Fruit fly (Drosophila melanogaster) whole organism, embryonic: ENCODE results near the gene holn1.

ENCODE experiments used
- Atf-2 ChIP-seq: fragments of 200-800 bp; sonication (Bioruptor generic); optimal IDR thresholded peaks from 2 replicates; lab custom pipeline; 2016; ENCODE audit warnings: missing biosample characterization, missing genetic modification characterization
- Bdp1 ChIP-seq: fragments of 200-800 bp; sonication (Bioruptor generic); optimal IDR thresholded peaks from 3 replicates; lab custom pipeline; 2016; ENCODE audit warnings: missing biosample characterization, missing genetic modification characterization
- CG10543 ChIP-seq: fragments of 200-800 bp; sonication (Bioruptor generic); optimal IDR thresholded peaks from 3 replicates; lab custom pipeline; 2017; ENCODE audit warnings: missing biosample characterization, mild to moderate bottlenecking, missing genetic modification characterization, moderate library complexity
- CG11456 ChIP-seq: fragments of 200-800 bp; sonication (Bioruptor generic); IDR thresholded peaks from 3 replicates; pipeline ENCODE4 v1.3.6; 2022; ENCODE audit warnings: missing biosample characterization, missing genetic modification characterization
- CG12219 ChIP-seq: fragments of 200-800 bp; sonication (Bioruptor generic); optimal IDR thresholded peaks from 3 replicates; lab custom pipeline; 2018; ENCODE audit warnings: missing biosample characterization, mild to moderate bottlenecking, missing genetic modification characterization
- CG13624 ChIP-seq: fragments of 200-800 bp; sonication (Bioruptor generic); optimal IDR thresholded peaks from 2 replicates; lab custom pipeline; 2016; ENCODE audit warnings: missing biosample characterization, missing genetic modification characterization
- CG13894 ChIP-seq: fragments of 200-800 bp; sonication (Bioruptor generic); optimal IDR thresholded peaks from 3 replicates; lab custom pipeline; 2018; ENCODE audit warnings: missing biosample characterization, mild to moderate bottlenecking, missing genetic modification characterization, moderate library complexity
- CG14014 ChIP-seq: fragments of 200-800 bp; sonication (Bioruptor generic); IDR thresholded peaks from 2 replicates; pipeline ENCODE4 v1.3.6; 2022; ENCODE audit warnings: missing biosample characterization, missing genetic modification characterization
- CG14710 ChIP-seq: fragments of 200-800 bp; sonication (Bioruptor generic); optimal IDR thresholded peaks from 3 replicates; lab custom pipeline; 2019; ENCODE audit warnings: missing biosample characterization, mild to moderate bottlenecking, missing genetic modification characterization, moderate library complexity
- CG14965 ChIP-seq: fragments of 200-800 bp; sonication (Bioruptor generic); optimal IDR thresholded peaks from 2 replicates; lab custom pipeline; 2016; ENCODE audit warnings: missing biosample characterization, missing genetic modification characterization, borderline replicate concordance
- CG15073 ChIP-seq: fragments of 200-800 bp; sonication (Bioruptor generic); optimal IDR thresholded peaks from 2 replicates; lab custom pipeline; 2016; ENCODE audit warnings: missing biosample characterization, missing genetic modification characterization
- CG1647 ChIP-seq: fragments of 200-800 bp; sonication (Bioruptor generic); optimal IDR thresholded peaks from 3 replicates; lab custom pipeline; 2016; ENCODE audit warnings: missing biosample characterization, missing genetic modification characterization
- CG16815 ChIP-seq: fragments of 200-800 bp; sonication (Bioruptor generic); optimal IDR thresholded peaks from 3 replicates; lab custom pipeline; 2017; ENCODE audit warnings: missing biosample characterization, mild to moderate bottlenecking, missing genetic modification characterization
- CG17829 ChIP-seq: fragments of 200-800 bp; optimal IDR thresholded peaks from 2 replicates; lab custom pipeline; 2019; ENCODE audit warnings: missing biosample characterization, mild to moderate bottlenecking, missing genetic modification characterization, moderate library complexity
- CG1792 ChIP-seq: fragments of 200-800 bp; sonication (Bioruptor generic); optimal IDR thresholded peaks from 2 replicates; lab custom pipeline; 2016; ENCODE audit warnings: missing biosample characterization, missing genetic modification characterization
- CG18262 ChIP-seq: fragments of 200-800 bp; optimal IDR thresholded peaks from 3 replicates; lab custom pipeline; 2019; ENCODE audit warnings: missing biosample characterization, mild to moderate bottlenecking, missing genetic modification characterization, moderate library complexity
- CG30431 ChIP-seq: fragments of 200-800 bp; sonication (Bioruptor generic); optimal IDR thresholded peaks from 2 replicates; lab custom pipeline; 2017; ENCODE audit warnings: missing biosample characterization, missing genetic modification characterization
- CG31224 ChIP-seq: fragments of 200-800 bp; sonication (Bioruptor generic); IDR thresholded peaks from 2 replicates; pipeline ENCODE4 v1.3.6; 2022; ENCODE audit warnings: missing biosample characterization, missing genetic modification characterization
- CG31365 ChIP-seq: fragments of 200-800 bp; sonication (Bioruptor generic); optimal IDR thresholded peaks from 2 replicates; lab custom pipeline; 2018; ENCODE audit warnings: missing biosample characterization, mild to moderate bottlenecking, missing genetic modification characterization
- CG32772 ChIP-seq: fragments of 200-800 bp; sonication (Bioruptor generic); IDR thresholded peaks from 2 replicates; pipeline ENCODE4 v1.3.6; 2022; ENCODE audit warnings: missing biosample characterization, missing genetic modification characterization
- CG3838 ChIP-seq: fragments of 200-800 bp; sonication (Bioruptor generic); optimal IDR thresholded peaks from 3 replicates; lab custom pipeline; 2016; ENCODE audit warnings: missing biosample characterization, missing genetic modification characterization
- CG4328 ChIP-seq: fragments of 200-800 bp; sonication (Bioruptor generic); optimal IDR thresholded peaks from 3 replicates; lab custom pipeline; 2017; ENCODE audit warnings: missing biosample characterization, missing genetic modification reagents, missing genetic modification characterization
- CG9797 ChIP-seq: fragments of 200-800 bp; sonication (Bioruptor generic); optimal IDR thresholded peaks from 3 replicates; lab custom pipeline; 2018; ENCODE audit warnings: missing biosample characterization, mild to moderate bottlenecking, missing genetic modification characterization
- Ets65A ChIP-seq: fragments of 200-800 bp; sonication (Bioruptor generic); peaks from one replicate; lab custom pipeline; 2016; ENCODE audit warnings: missing biosample characterization, missing genetic modification characterization
- Hr3 ChIP-seq: fragments of 200-800 bp; sonication (Bioruptor generic); optimal IDR thresholded peaks from 3 replicates; lab custom pipeline; 2016; ENCODE audit warnings: missing biosample characterization, missing genetic modification characterization
- Hr39 ChIP-seq: fragments of >200 bp; optimal IDR thresholded peaks from 2 replicates; lab custom pipeline; 2017
- Kr ChIP-seq: fragments of 200-800 bp; sonication (Bioruptor generic); optimal IDR thresholded peaks from 2 replicates; lab custom pipeline; 2017; ENCODE audit warnings: missing biosample characterization, mild to moderate bottlenecking, missing genetic modification characterization
- MBD-R2 ChIP-seq: fragments of 200-800 bp; sonication (Bioruptor generic); IDR thresholded peaks from 2 replicates; pipeline ENCODE4 v1.3.6; 2022; ENCODE audit warnings: missing biosample characterization, missing genetic modification characterization
- Mrtf ChIP-seq: fragments of 200-800 bp; sonication (Bioruptor generic); IDR thresholded peaks from 3 replicates; pipeline ENCODE4 v1.3.6; 2022; ENCODE audit warnings: missing biosample characterization, missing genetic modification characterization
- Nf-YB ChIP-seq: fragments of 200-800 bp; sonication (Bioruptor generic); optimal IDR thresholded peaks from 3 replicates; lab custom pipeline; 2019; ENCODE audit warnings: missing biosample characterization, mild to moderate bottlenecking, missing genetic modification characterization, moderate library complexity
- Oli ChIP-seq: fragments of 200-800 bp; sonication (Bioruptor generic); optimal IDR thresholded peaks from 2 replicates; lab custom pipeline; 2018; ENCODE audit warnings: missing biosample characterization, mild to moderate bottlenecking, missing genetic modification characterization, moderate library complexity
- Six4 ChIP-seq: fragments of 200-800 bp; sonication (Bioruptor generic); optimal IDR thresholded peaks from 2 replicates; lab custom pipeline; 2016; ENCODE audit warnings: missing biosample characterization, missing genetic modification characterization
- cas ChIP-seq: fragments of 200-800 bp; sonication (Bioruptor generic); IDR thresholded peaks from 2 replicates; pipeline ENCODE4 v1.3.6; 2022; ENCODE audit warnings: missing biosample characterization, missing genetic modification characterization
- caup ChIP-seq: fragments of 200-800 bp; sonication (Bioruptor generic); optimal IDR thresholded peaks from 3 replicates; lab custom pipeline; 2017; ENCODE audit warnings: missing biosample characterization, mild to moderate bottlenecking, missing genetic modification characterization, moderate library complexity; ENCODE audit not compliant: severe bottlenecking
- crol ChIP-seq: fragments of 200-800 bp; sonication (Bioruptor generic); IDR thresholded peaks from 2 replicates; pipeline ENCODE4 v1.3.6; 2022; ENCODE audit warnings: missing biosample characterization, missing genetic modification characterization
- cwo ChIP-seq: fragments of 200-800 bp; sonication (Bioruptor generic); optimal IDR thresholded peaks from 3 replicates; lab custom pipeline; 2017; ENCODE audit warnings: missing biosample characterization, missing genetic modification characterization, mild to moderate bottlenecking, moderate library complexity, missing genetic modification reagents
- dpn ChIP-seq, 2 experiments: fragments of 200-800 bp; sonication (Bioruptor generic); optimal IDR thresholded peaks; 3 replicates each; lab custom pipeline; 2016; ENCODE audit warnings: missing biosample characterization in 2 of 2, missing genetic modification characterization in 2 of 2
- dysf ChIP-seq: fragments of 200-800 bp; sonication (Bioruptor generic); IDR thresholded peaks from 3 replicates; pipeline ENCODE4 v1.3.6; 2022; ENCODE audit warnings: missing biosample characterization, missing genetic modification characterization
- emc ChIP-seq: fragments of 200-800 bp; sonication (Bioruptor generic); optimal IDR thresholded peaks from 2 replicates; lab custom pipeline; 2016; ENCODE audit warnings: missing biosample characterization, missing genetic modification characterization
- gcm2 ChIP-seq: fragments of 200-800 bp; sonication (Bioruptor generic); optimal IDR thresholded peaks from 2 replicates; lab custom pipeline; 2016; ENCODE audit warnings: missing biosample characterization, missing genetic modification characterization
- gsb-n ChIP-seq: fragments of 200-800 bp; sonication (Bioruptor generic); optimal IDR thresholded peaks from 3 replicates; lab custom pipeline; 2018; ENCODE audit warnings: missing biosample characterization, mild to moderate bottlenecking, missing genetic modification characterization
- jigr1 ChIP-seq: fragments of 200-800 bp; sonication (Bioruptor generic); IDR thresholded peaks from 3 replicates; pipeline ENCODE4 v1.3.6; 2022; ENCODE audit warnings: missing biosample characterization, missing genetic modification characterization
- oc ChIP-seq: fragments of 200-800 bp; sonication (Bioruptor generic); optimal IDR thresholded peaks from 2 replicates; lab custom pipeline; 2018; ENCODE audit warnings: missing biosample characterization, mild to moderate bottlenecking, missing genetic modification characterization, moderate library complexity
- phol ChIP-seq: fragments of 200-800 bp; sonication (Bioruptor generic); optimal IDR thresholded peaks from 3 replicates; lab custom pipeline; 2018; ENCODE audit warnings: missing biosample characterization, mild to moderate bottlenecking, missing genetic modification characterization, moderate library complexity
- pita ChIP-seq: fragments of 200-800 bp; sonication (Bioruptor generic); optimal IDR thresholded peaks from 2 replicates; lab custom pipeline; 2017; ENCODE audit warnings: missing biosample characterization, mild to moderate bottlenecking, missing genetic modification characterization
- ranshi ChIP-seq: fragments of 200-800 bp; sonication (Bioruptor generic); IDR thresholded peaks from 2 replicates; pipeline ENCODE4 v1.3.6; 2022; ENCODE audit warnings: missing biosample characterization, missing genetic modification characterization
- ro ChIP-seq: fragments of 200-800 bp; sonication (Bioruptor generic); IDR thresholded peaks from 2 replicates; pipeline ENCODE4 v1.3.6; 2022; ENCODE audit warnings: missing biosample characterization, missing genetic modification characterization
- run ChIP-seq: fragments of 200-800 bp; sonication (Bioruptor generic); optimal IDR thresholded peaks from 3 replicates; lab custom pipeline; 2018; ENCODE audit warnings: missing biosample characterization, mild to moderate bottlenecking, missing genetic modification characterization
- tgo ChIP-seq: fragments of 200-800 bp; sonication (Bioruptor generic); IDR thresholded peaks from 3 replicates; pipeline ENCODE4 v1.3.6; 2022; ENCODE audit warnings: missing biosample characterization, missing genetic modification characterization
- wor ChIP-seq: fragments of 200-800 bp; sonication (Bioruptor generic); IDR thresholded peaks from 2 replicates; pipeline ENCODE4 v1.3.6; 2022; ENCODE audit warnings: missing biosample characterization, missing genetic modification characterization
- zen ChIP-seq: fragments of 200-800 bp; sonication (Bioruptor generic); optimal IDR thresholded peaks from 3 replicates; lab custom pipeline; 2018; ENCODE audit warnings: missing biosample characterization, mild to moderate bottlenecking, missing genetic modification characterization, moderate library complexity
- zfh2 ChIP-seq: fragments of 200-800 bp; sonication (Bioruptor generic); optimal IDR thresholded peaks from 2 replicates; lab custom pipeline; 2016; ENCODE audit warnings: missing biosample characterization, missing genetic modification characterization

The holn1 gene

DNA sequence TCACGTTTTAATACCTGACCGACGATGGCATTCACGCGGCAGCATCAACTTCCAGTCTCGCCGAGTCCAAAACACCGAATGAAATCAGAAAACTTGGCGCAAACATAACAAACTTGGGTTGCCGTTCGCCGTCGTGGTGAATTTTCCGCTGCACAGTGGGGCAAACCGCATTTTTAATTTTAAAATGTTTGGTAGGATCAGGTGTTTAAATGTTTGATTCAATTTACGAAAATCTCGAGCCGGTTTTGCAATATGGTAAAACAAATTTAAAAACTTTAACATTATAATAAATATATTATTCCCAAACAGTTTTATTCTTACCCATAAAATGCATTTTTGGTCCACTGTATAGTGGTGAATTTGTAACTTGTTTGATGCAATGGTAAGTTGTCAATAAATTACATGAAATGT is 38.5 kb downstream of the holn1 start, which contains the start of gene RluA-1 (continued):
- peak; percentile 90 for TF ChIP-seq CG1792 (GFP tag; lab: Kevin White, UChicago)
- peak; percentile 92 for TF ChIP-seq Kr (GFP tag; lab: Kevin White, UChicago)
- peak; percentile 98 for TF ChIP-seq CG4328
- peak; percentile 98 for TF ChIP-seq caup (GFP tag; lab: Kevin White, UChicago)
- TF ChIP-seq gsb-n (tag; lab: Kevin White, UChicago) = peak; percentile 100
- peak; percentile 100 for TF ChIP-seq zen (tag; lab: Kevin White, UChicago)
- TF ChIP-seq pita (GFP tag; lab: Kevin White, UChicago) = no peak
- TF ChIP-seq CG16815 (GFP tag; lab: Kevin White, UChicago) = peak; percentile 98
- TF ChIP-seq ranshi (GFP tag; lab: Robert Waterston, UW) = peak; percentile 93; the same call in 1 of the 2 replicates
- TF ChIP-seq Hr3 (GFP tag; lab: Kevin White, UChicago) = peak; percentile 99
- peak; percentile 99 for TF ChIP-seq wor (GFP tag; lab: Robert Waterston, UW)
- TF ChIP-seq CG14965 = peak; percentile 69
- peak; percentile 98 for TF ChIP-seq Six4 (GFP tag; lab: Kevin White, UChicago)
- peak; percentile 100 for TF ChIP-seq oc (tag; lab: Kevin White, UChicago)
- TF ChIP-seq tgo (GFP tag; lab: Robert Waterston, UW) = peak; percentile 100
- TF ChIP-seq Nf-YB (GFP tag; lab: Kevin White, UChicago) = peak; percentile 91
- peak; percentile 79 for TF ChIP-seq emc (GFP tag; lab: Kevin White, UChicago)
- TF ChIP-seq dysf (GFP tag; lab: Robert Waterston, UW) = peak; percentile 100
- peak; percentile 99 for TF ChIP-seq run (tag; lab: Kevin White, UChicago)
- TF ChIP-seq Atf-2 = peak; percentile 95
- TF ChIP-seq CG32772 (GFP tag; lab: Robert Waterston, UW) = peak; percentile 99
- TF ChIP-seq CG14014 (GFP tag; lab: Robert Waterston, UW) = peak; percentile 99
- peak; percentile 97 for TF ChIP-seq CG31224 (GFP tag; lab: Robert Waterston, UW)
- peak; percentile 73 for TF ChIP-seq MBD-R2 (GFP tag; lab: Robert Waterston, UW)
- peak; percentile 98 for TF ChIP-seq cwo (GFP tag; lab: Kevin White, UChicago)
- peak; percentile 94 for TF ChIP-seq jigr1 (GFP tag; lab: Robert Waterston, UW)
- peak; percentile 99 for TF ChIP-seq ro (GFP tag; lab: Robert Waterston, UW)
- peak; percentile 92 for TF ChIP-seq CG31365 (tag; lab: Kevin White, UChicago)
- TF ChIP-seq Bdp1 (GFP tag; lab: Kevin White, UChicago) = peak; percentile 92
- TF ChIP-seq cas (GFP tag; lab: Robert Waterston, UW) = peak; percentile 94
- TF ChIP-seq CG3838 (GFP tag; lab: Kevin White, UChicago) = peak; percentile 96
- TF ChIP-seq Hr39 = no peak
- peak; percentile 99 for TF ChIP-seq CG14710 (tag; lab: Kevin White, UChicago)
- TF ChIP-seq CG10543 (GFP tag; lab: Kevin White, UChicago) = peak; percentile 98
- TF ChIP-seq CG13624 (GFP tag; lab: Kevin White, UChicago) = peak; percentile 92
- peak; percentile 100 for TF ChIP-seq CG17829 (tag; lab: Kevin White, UChicago)
- TF ChIP-seq CG9797 (GFP tag; lab: Kevin White, UChicago) = peak; percentile 78
- TF ChIP-seq Mrtf (GFP tag; lab: Robert Waterston, UW) = peak; percentile 99
- peak; percentile 99 for TF ChIP-seq CG11456 (GFP tag; lab: Robert Waterston, UW)
- peak; percentile 98 for TF ChIP-seq CG30431 (GFP tag; lab: Kevin White, UChicago)
- TF ChIP-seq CG1647 (GFP tag; lab: Kevin White, UChicago) = peak; percentile 96
- peak; percentile 70 for TF ChIP-seq crol (GFP tag; lab: Robert Waterston, UW)
- TF ChIP-seq zfh2 (GFP tag; lab: Kevin White, UChicago) = peak; percentile 85
- peak; percentile 100 for TF ChIP-seq CG18262 (tag; lab: Kevin White, UChicago)
- TF ChIP-seq gcm2 = peak; percentile 98
- TF ChIP-seq Oli (tag; lab: Kevin White, UChicago) = peak; percentile 100
- TF ChIP-seq CG13894 (tag; lab: Kevin White, UChicago) = peak; percentile 98
- peak; percentile 99 for TF ChIP-seq phol (tag; lab: Kevin White, UChicago)
- peak; percentile 99 for TF ChIP-seq CG12219
- peak; percentile 91 for TF ChIP-seq CG15073 (GFP tag; lab: Kevin White, UChicago)
- TF ChIP-seq Ets65A (GFP tag; lab: Kevin White, UChicago) = peak; percentile 98
- TF ChIP-seq dpn (GFP tag; optimal IDR thresholded peaks at IDR 0.05; lab: Kevin White, UChicago) = peak; percentile 92 to 99
